Fruit fly (Drosophila melanogaster) whole organism, embryonic: Measurements from ENCODE around the gene Exd2.
A peak's percentile ranks its signal among the peaks of the same experiment; 100 is the strongest.

Experiments used
- Abd-B ChIP-seq: fragments of 200-800 bp; sonication (Bioruptor generic); optimal IDR thresholded peaks from 2 replicates; lab custom pipeline; 2018; ENCODE audit warnings: missing biosample characterization, mild to moderate bottlenecking, missing genetic modification characterization, moderate library complexity
- Atf-2 ChIP-seq: fragments of 200-800 bp; sonication (Bioruptor generic); optimal IDR thresholded peaks from 2 replicates; lab custom pipeline; 2016; ENCODE audit warnings: missing biosample characterization, missing genetic modification characterization
- BEAF-32 ChIP-seq: fragments of 200-800 bp; sonication (Bioruptor generic); optimal IDR thresholded peaks from 3 replicates; lab custom pipeline; 2017; ENCODE audit warnings: missing biosample characterization, missing genetic modification characterization, mild to moderate bottlenecking, moderate library complexity, missing genetic modification reagents
- CG12071 ChIP-seq: fragments of 200-800 bp; sonication (Bioruptor generic); optimal IDR thresholded peaks from 3 replicates; lab custom pipeline; 2018; ENCODE audit warnings: missing biosample characterization, mild to moderate bottlenecking, missing genetic modification characterization
- CG12391 ChIP-seq: fragments of 200-800 bp; sonication (Bioruptor generic); optimal IDR thresholded peaks from 3 replicates; lab custom pipeline; 2018; ENCODE audit warnings: missing biosample characterization, mild to moderate bottlenecking, missing genetic modification characterization, moderate library complexity
- CG13624 ChIP-seq: fragments of 200-800 bp; sonication (Bioruptor generic); optimal IDR thresholded peaks from 2 replicates; lab custom pipeline; 2016; ENCODE audit warnings: missing biosample characterization, missing genetic modification characterization
- CG13894 ChIP-seq: fragments of 200-800 bp; sonication (Bioruptor generic); optimal IDR thresholded peaks from 3 replicates; lab custom pipeline; 2018; ENCODE audit warnings: missing biosample characterization, mild to moderate bottlenecking, missing genetic modification characterization, moderate library complexity
- CG16815 ChIP-seq: fragments of 200-800 bp; sonication (Bioruptor generic); optimal IDR thresholded peaks from 3 replicates; lab custom pipeline; 2017; ENCODE audit warnings: missing biosample characterization, mild to moderate bottlenecking, missing genetic modification characterization
- CG2889 ChIP-seq: fragments of 200-800 bp; sonication (Bioruptor generic); IDR thresholded peaks from 3 replicates; pipeline ENCODE4 v1.3.6; 2022; ENCODE audit warnings: missing biosample characterization, missing genetic modification characterization
- CG30431 ChIP-seq: fragments of 200-800 bp; sonication (Bioruptor generic); optimal IDR thresholded peaks from 2 replicates; lab custom pipeline; 2017; ENCODE audit warnings: missing biosample characterization, missing genetic modification characterization
- CG31224 ChIP-seq: fragments of 200-800 bp; sonication (Bioruptor generic); IDR thresholded peaks from 2 replicates; pipeline ENCODE4 v1.3.6; 2022; ENCODE audit warnings: missing biosample characterization, missing genetic modification characterization
- CG31365 ChIP-seq: fragments of 200-800 bp; sonication (Bioruptor generic); optimal IDR thresholded peaks from 2 replicates; lab custom pipeline; 2018; ENCODE audit warnings: missing biosample characterization, mild to moderate bottlenecking, missing genetic modification characterization
- CG3407 ChIP-seq: fragments of 200-800 bp; sonication (Bioruptor generic); optimal IDR thresholded peaks from 2 replicates; lab custom pipeline; 2018; ENCODE audit warnings: missing biosample characterization, mild to moderate bottlenecking, missing genetic modification characterization
- CG4617 ChIP-seq: fragments of 200-800 bp; sonication (Bioruptor generic); optimal IDR thresholded peaks from 3 replicates; lab custom pipeline; 2016; ENCODE audit warnings: missing biosample characterization, missing genetic modification characterization, borderline replicate concordance
- CG4854 ChIP-seq: fragments of 200-800 bp; sonication (Bioruptor generic); optimal IDR thresholded peaks from 2 replicates; lab custom pipeline; 2016; ENCODE audit warnings: missing biosample characterization, missing genetic modification characterization, inconsistent platforms
- CG7357 ChIP-seq: fragments of 200-800 bp; sonication (Bioruptor generic); IDR thresholded peaks from 3 replicates; pipeline ENCODE4 v1.3.6; 2022; ENCODE audit warnings: missing biosample characterization, missing genetic modification characterization
- CG7786 ChIP-seq: fragments of 200-800 bp; sonication (Bioruptor generic); optimal IDR thresholded peaks from 2 replicates; lab custom pipeline; 2016; ENCODE audit warnings: missing biosample characterization, missing genetic modification characterization
- CG8359 ChIP-seq: fragments of 200-800 bp; sonication (Bioruptor generic); optimal IDR thresholded peaks from 2 replicates; lab custom pipeline; 2017; ENCODE audit warnings: missing biosample characterization, mild to moderate bottlenecking, missing genetic modification characterization, borderline replicate concordance
- CkIIα-i1 ChIP-seq: fragments of 200-800 bp; sonication (Bioruptor generic); IDR thresholded peaks from 2 replicates; pipeline ENCODE4 v1.3.6; 2022; ENCODE audit warnings: missing biosample characterization, missing genetic modification characterization
- D19B ChIP-seq: fragments of 200-800 bp; sonication (Bioruptor generic); optimal IDR thresholded peaks from 2 replicates; lab custom pipeline; 2017; ENCODE audit warnings: missing biosample characterization, mild to moderate bottlenecking, missing genetic modification characterization
- Deaf1 ChIP-seq: fragments of 200-800 bp; optimal IDR thresholded peaks from 3 replicates; lab custom pipeline; 2019; ENCODE audit warnings: missing biosample characterization, mild to moderate bottlenecking, missing genetic modification characterization, moderate library complexity
- E2f1 ChIP-seq: fragments of 200-800 bp; sonication (Bioruptor generic); IDR thresholded peaks from 2 replicates; pipeline ENCODE4 v1.3.6; 2022; ENCODE audit warnings: missing biosample characterization, missing genetic modification characterization
- Fer1 ChIP-seq: fragments of 200-800 bp; sonication (Bioruptor generic); optimal IDR thresholded peaks from 2 replicates; lab custom pipeline; 2017; ENCODE audit warnings: missing biosample characterization, mild to moderate bottlenecking, missing genetic modification characterization
- Fer3 ChIP-seq: fragments of 200-800 bp; sonication (Bioruptor generic); optimal IDR thresholded peaks from 2 replicates; lab custom pipeline; 2018; ENCODE audit warnings: missing biosample characterization, mild to moderate bottlenecking, missing genetic modification characterization, moderate library complexity
- HLH3B ChIP-seq: fragments of 200-800 bp; sonication (Bioruptor generic); IDR thresholded peaks from 2 replicates; pipeline ENCODE4 v1.3.6; 2022; ENCODE audit warnings: missing biosample characterization, missing genetic modification characterization
- Hmx ChIP-seq: fragments of 200-800 bp; sonication (Bioruptor generic); optimal IDR thresholded peaks from 2 replicates; lab custom pipeline; 2016; ENCODE audit warnings: missing biosample characterization, missing genetic modification characterization
- MESR4 ChIP-seq: fragments of 200-800 bp; sonication (Bioruptor generic); optimal IDR thresholded peaks from 2 replicates; lab custom pipeline; 2018; ENCODE audit warnings: missing biosample characterization, mild to moderate bottlenecking, missing genetic modification characterization, moderate library complexity
- Med ChIP-seq: fragments of 200-800 bp; sonication (Bioruptor generic); peaks from one replicate; lab custom pipeline; 2016; ENCODE audit warnings: missing biosample characterization, missing genetic modification characterization, mild to moderate bottlenecking, inconsistent platforms, moderate library complexity
- Nf-YB ChIP-seq: fragments of 200-800 bp; sonication (Bioruptor generic); optimal IDR thresholded peaks from 3 replicates; lab custom pipeline; 2019; ENCODE audit warnings: missing biosample characterization, mild to moderate bottlenecking, missing genetic modification characterization, moderate library complexity
- NfI ChIP-seq: fragments of 200-800 bp; sonication (Bioruptor generic); optimal IDR thresholded peaks from 3 replicates; lab custom pipeline; 2018; ENCODE audit warnings: missing biosample characterization, mild to moderate bottlenecking, missing genetic modification characterization, moderate library complexity
- Optix ChIP-seq: fragments of 200-800 bp; sonication (Bioruptor generic); IDR thresholded peaks from 3 replicates; pipeline ENCODE4 v1.3.6; 2022; ENCODE audit warnings: missing biosample characterization, missing genetic modification characterization
- Scr ChIP-seq: fragments of 200-800 bp; sonication (Bioruptor generic); IDR thresholded peaks from 2 replicates; pipeline ENCODE4 v1.3.6; 2022; ENCODE audit warnings: missing biosample characterization, missing genetic modification characterization; ENCODE audit not compliant: partially characterized antibody
- Sry-δ ChIP-seq: fragments of 200-800 bp; sonication (Bioruptor generic); optimal IDR thresholded peaks from 2 replicates; lab custom pipeline; 2016; ENCODE audit warnings: missing biosample characterization, missing genetic modification characterization
- Stat92E ChIP-seq, 3 experiments: fragments of >200 bp in 2 of 3; fragments of 200-800 bp in 1 of 3; sonication (Bioruptor generic) in 1 of 3; optimal IDR thresholded peaks; 2 replicates each; lab custom pipeline; 2017 to 2019; ENCODE audit warnings: missing biosample characterization in 3 of 3, missing genetic modification characterization in 3 of 3, mild to moderate bottlenecking in 1 of 3, moderate library complexity in 1 of 3
- crc ChIP-seq: fragments of 200-800 bp; sonication (Bioruptor generic); optimal IDR thresholded peaks from 2 replicates; lab custom pipeline; 2016; ENCODE audit warnings: missing biosample characterization, missing genetic modification characterization
- dan ChIP-seq: fragments of 200-800 bp; sonication (Bioruptor generic); IDR thresholded peaks from 2 replicates; pipeline ENCODE4 v1.3.6; 2022; ENCODE audit warnings: missing biosample characterization, missing genetic modification characterization
- dpn ChIP-seq, 2 experiments: fragments of 200-800 bp; sonication (Bioruptor generic); optimal IDR thresholded peaks; 3 replicates each; lab custom pipeline; 2016; ENCODE audit warnings: missing biosample characterization in 2 of 2, missing genetic modification characterization in 2 of 2
- fd96Cb ChIP-seq: fragments of 200-800 bp; sonication (Bioruptor generic); optimal IDR thresholded peaks from 2 replicates; lab custom pipeline; 2018; ENCODE audit warnings: missing biosample characterization, mild to moderate bottlenecking, missing genetic modification characterization, moderate library complexity
- grn ChIP-seq: fragments of 200-800 bp; sonication (Bioruptor generic); optimal IDR thresholded peaks from 3 replicates; lab custom pipeline; 2017; ENCODE audit warnings: missing biosample characterization, missing genetic modification characterization
- hbn ChIP-seq: fragments of 200-800 bp; sonication (Bioruptor generic); IDR thresholded peaks from 2 replicates; pipeline ENCODE4 v1.3.6; 2022; ENCODE audit warnings: missing biosample characterization, missing genetic modification characterization; ENCODE audit not compliant: partially characterized antibody
- mam ChIP-seq: fragments of 200-800 bp; sonication (Bioruptor generic); optimal IDR thresholded peaks from 3 replicates; lab custom pipeline; 2016; ENCODE audit warnings: missing biosample characterization, missing genetic modification characterization
- odd ChIP-seq: fragments of 200-800 bp; sonication (Bioruptor generic); optimal IDR thresholded peaks from 2 replicates; lab custom pipeline; 2017; ENCODE audit warnings: missing biosample characterization, mild to moderate bottlenecking, missing genetic modification characterization
- phol ChIP-seq: fragments of 200-800 bp; sonication (Bioruptor generic); optimal IDR thresholded peaks from 3 replicates; lab custom pipeline; 2018; ENCODE audit warnings: missing biosample characterization, mild to moderate bottlenecking, missing genetic modification characterization, moderate library complexity
- rib ChIP-seq: fragments of 200-800 bp; sonication (Bioruptor generic); IDR thresholded peaks from 2 replicates; pipeline ENCODE4 v1.3.6; 2022; ENCODE audit warnings: missing biosample characterization, missing genetic modification characterization
- run ChIP-seq: fragments of 200-800 bp; sonication (Bioruptor generic); optimal IDR thresholded peaks from 3 replicates; lab custom pipeline; 2018; ENCODE audit warnings: missing biosample characterization, mild to moderate bottlenecking, missing genetic modification characterization
- vfl ChIP-seq: fragments of 200-800 bp; sonication (Bioruptor generic); optimal IDR thresholded peaks from 2 replicates; lab custom pipeline; 2016; ENCODE audit warnings: missing biosample characterization, missing genetic modification characterization
- vnd ChIP-seq: fragments of 200-800 bp; sonication (Bioruptor generic); IDR thresholded peaks from 3 replicates; pipeline ENCODE4 v1.3.6; 2022; ENCODE audit warnings: missing biosample characterization, missing genetic modification characterization; ENCODE audit not compliant: partially characterized antibody
- zf30C ChIP-seq: fragments of 200-800 bp; sonication (Bioruptor generic); optimal IDR thresholded peaks from 3 replicates; lab custom pipeline; 2018; ENCODE audit warnings: missing biosample characterization, mild to moderate bottlenecking, missing genetic modification characterization

Exd2 gene

DNA sequence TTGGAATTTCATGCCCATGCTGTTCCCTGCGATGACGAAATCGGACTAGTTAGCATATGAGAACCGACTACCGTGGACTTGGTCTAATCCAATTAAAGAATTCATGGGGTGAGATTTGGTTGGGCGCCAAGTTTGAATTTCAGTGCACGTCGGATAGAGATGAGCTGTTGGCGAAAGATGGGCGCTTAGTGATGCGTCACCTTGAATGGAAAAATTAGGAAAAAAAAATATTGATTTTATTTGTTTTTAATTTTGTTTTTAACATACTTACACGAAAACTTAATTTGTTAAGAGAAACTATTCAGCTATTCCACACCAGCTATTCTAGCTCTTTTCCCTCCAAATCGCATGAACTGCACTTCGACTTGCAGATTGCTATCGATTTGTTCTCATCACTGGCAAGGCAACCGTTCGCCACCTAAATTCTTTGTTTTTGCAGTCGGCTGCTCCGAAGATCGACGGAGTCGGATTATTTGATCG is 13.8 kb downstream of the Exd2 start, which contains the start of the genes ninaG and Sptz (continued):
- no peak for TF ChIP-seq MESR4
- TF ChIP-seq vfl (GFP tag; lab: Kevin White, UChicago) = peak; percentile 95
- peak; percentile 34; the same call in 1 of the 2 replicates for TF ChIP-seq hbn (GFP tag; lab: Robert Waterston, UW)
- peak; percentile 91 for TF ChIP-seq CG30431 (GFP tag; lab: Kevin White, UChicago)
- peak; percentile 93 for TF ChIP-seq grn (GFP tag; lab: Kevin White, UChicago)
- peak; percentile 92 for TF ChIP-seq CG2889 (GFP tag; lab: Robert Waterston, UW)
- peak; percentile 65 for TF ChIP-seq Nf-YB
- peak; percentile 91 for TF ChIP-seq Fer3 (tag; lab: Kevin White, UChicago)
- peak; percentile 91 for TF ChIP-seq CG16815 (GFP tag; lab: Kevin White, UChicago)
- peak; percentile 90 for TF ChIP-seq CG31224
- TF ChIP-seq Sry-δ (GFP tag; lab: Kevin White, UChicago) = peak; percentile 91
- peak; percentile 74 for TF ChIP-seq CkIIα-i1
- TF ChIP-seq CG31365 (tag; lab: Kevin White, UChicago) = peak; percentile 6
- peak; percentile 94 for TF ChIP-seq E2f1 (GFP tag; lab: Robert Waterston, UW)
- peak; percentile 96 to 97 for TF ChIP-seq dpn (GFP tag; optimal IDR thresholded peaks at IDR 0.05; lab: Kevin White, UChicago)

DNA sequence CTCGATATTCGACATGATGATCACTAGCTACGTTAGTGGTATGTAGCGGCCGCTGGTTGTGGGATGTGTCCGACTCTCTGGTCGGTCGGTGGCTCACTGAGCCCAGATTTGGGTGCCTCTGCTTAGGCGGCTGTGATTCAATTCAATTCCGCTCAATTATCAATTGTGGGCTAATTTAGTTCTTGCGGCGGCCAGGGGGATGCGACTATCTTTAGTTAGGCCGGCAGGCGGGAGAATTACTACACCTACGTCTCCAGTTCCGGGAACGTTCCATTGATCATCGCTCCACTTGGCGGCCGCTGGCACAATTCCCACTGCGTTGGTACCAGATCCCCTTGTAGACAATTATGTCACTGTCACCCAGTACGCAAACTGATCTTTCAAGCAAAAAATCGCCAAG is 16.9 kb downstream of the Exd2 start, which contains the start of the genes bumpel and CG45676:
Gene bumpel (minus strand): TSS at position 101 of the 400 bp plus-strand sequence.
Gene CG45676 (plus strand): TSS at position 318 of the 400 bp plus-strand sequence.
- no peak for TF ChIP-seq CG13894 (tag; lab: Kevin White, UChicago)
- TF ChIP-seq CG12071 (GFP tag; lab: Kevin White, UChicago) = no peak
- TF ChIP-seq D19B (GFP tag; lab: Kevin White, UChicago) = no peak
- no peak for TF ChIP-seq fd96Cb
- TF ChIP-seq grn (GFP tag; lab: Kevin White, UChicago) = no peak
- TF ChIP-seq zf30C (GFP tag; lab: Kevin White, UChicago) = no peak
- TF ChIP-seq Atf-2 (GFP tag; lab: Kevin White, UChicago) = no peak
- TF ChIP-seq CG12391 (tag; lab: Kevin White, UChicago) = no peak
- no peak for TF ChIP-seq Hmx (GFP tag; lab: Kevin White, UChicago)
- TF ChIP-seq crc (GFP tag; lab: Kevin White, UChicago) = no peak
- TF ChIP-seq run (tag; lab: Kevin White, UChicago) = no peak
- TF ChIP-seq odd (GFP tag; lab: Kevin White, UChicago) = no peak
- TF ChIP-seq Optix (GFP tag; lab: Robert Waterston, UW) = no peak
- TF ChIP-seq Fer1 (GFP tag; lab: Kevin White, UChicago) = no peak
- TF ChIP-seq dan (GFP tag; lab: Robert Waterston, UW) = no peak
- TF ChIP-seq Abd-B = no peak
- no peak for TF ChIP-seq NfI (GFP tag; lab: Kevin White, UChicago)

DNA sequence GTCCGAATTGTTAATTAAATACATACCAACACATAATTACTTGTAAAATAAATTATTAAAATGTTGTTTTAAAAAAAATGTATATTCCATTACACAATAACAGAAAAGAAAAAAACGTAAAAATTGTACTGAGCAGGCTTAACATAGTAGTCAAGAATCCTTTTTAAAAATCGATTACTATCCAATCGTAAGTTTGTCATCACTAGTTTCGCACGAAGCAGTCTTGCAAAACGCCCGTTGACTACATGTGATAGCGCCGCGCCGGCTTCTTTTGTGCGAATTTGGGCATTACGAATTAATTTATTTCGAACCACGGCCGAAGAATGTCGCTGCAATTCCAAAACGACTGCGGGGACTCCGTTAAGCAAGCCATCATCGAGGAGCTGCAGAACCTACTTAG is 23.1 kb downstream of the Exd2 start, which contains the start of gene Ipo9:
Gene Ipo9 (plus strand): TSS at position 152 of the 400 bp plus-strand sequence.
- TF ChIP-seq rib (GFP tag; lab: Robert Waterston, UW) (peak; percentile 79; the same call in 1 of the 2 replicates), Med (GFP tag; lab: Kevin White, UChicago) (peak; percentile 70), HLH3B (no peak), mam (GFP tag; lab: Kevin White, UChicago) (peak; percentile 7), Scr (GFP tag; lab: Robert Waterston, UW) (0 out of 2 replicates have a peak, but pooled peaks have one; percentile 34), BEAF-32 (peak; percentile 38), CG7357 (GFP tag; lab: Robert Waterston, UW) (no peak), CG8359 (GFP tag; lab: Kevin White, UChicago) (no peak), Stat92E (GFP tag; optimal IDR thresholded peaks at IDR 0.05; lab: Kevin White, UChicago) (no peak), CG13624 (no peak), CG7786 (GFP tag; lab: Kevin White, UChicago) (no peak), Deaf1 (no peak), CG4854 (GFP tag; lab: Kevin White, UChicago) (no peak), vnd (GFP tag; lab: Robert Waterston, UW) (no peak), CG3407 (no peak), CG4617 (GFP tag; lab: Kevin White, UChicago) (no peak), phol (tag; lab: Kevin White, UChicago) (no peak)
